Worm (Caenorhabditis elegans) whole organism, L4/young adult: ENCODE results near the gene phat-4.

Experiments used
- W03F9.2 ChIP-seq: fragments of 150-350 bp; optimal IDR thresholded peaks from 2 replicates; lab custom pipeline; 2014; ENCODE audit warnings: missing biosample characterization, missing genetic modification characterization
- dao-5 ChIP-seq: sonication (generic microtip); optimal IDR thresholded peaks from 2 replicates; lab custom pipeline; 2016; ENCODE audit warnings: missing genotype, missing genetic modification characterization, moderate library complexity, missing compliant biosample characterization
- him-1 ChIP-seq: sonication (generic microtip); optimal IDR thresholded peaks from 2 replicates; lab custom pipeline; 2016; ENCODE audit warnings: missing genotype, missing genetic modification reagents, missing genetic modification characterization, missing compliant biosample characterization

The phat-4 gene

DNA sequence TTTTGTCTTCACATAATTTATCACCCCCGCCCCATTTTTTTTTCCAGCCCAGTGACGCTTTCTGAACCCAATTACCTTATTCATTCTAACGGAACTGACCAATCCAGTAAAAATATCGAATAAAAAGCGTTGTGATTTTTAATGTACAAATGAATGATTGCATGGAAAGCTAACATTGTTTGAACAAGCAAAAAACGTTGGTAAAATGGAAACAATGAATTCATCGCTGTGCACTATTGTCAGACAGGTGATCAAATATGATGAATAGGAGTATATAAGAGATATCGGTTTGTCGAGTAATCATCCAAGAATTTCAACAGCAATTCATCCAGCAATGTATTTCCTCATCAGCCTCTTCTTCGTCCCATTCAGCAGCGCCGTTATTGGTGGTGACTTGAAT, at the start of gene phat-4:
Gene phat-4, plus strand, starts transcription at position 301 of the 400 bp plus-strand sequence.
- TF ChIP-seq dao-5 (tag; lab: Kevin White, UChicago) (no peak), W03F9.2 (tag; lab: Kevin White, UChicago) (no peak), him-1 (tag; lab: Kevin White, UChicago) (no peak)

DNA sequence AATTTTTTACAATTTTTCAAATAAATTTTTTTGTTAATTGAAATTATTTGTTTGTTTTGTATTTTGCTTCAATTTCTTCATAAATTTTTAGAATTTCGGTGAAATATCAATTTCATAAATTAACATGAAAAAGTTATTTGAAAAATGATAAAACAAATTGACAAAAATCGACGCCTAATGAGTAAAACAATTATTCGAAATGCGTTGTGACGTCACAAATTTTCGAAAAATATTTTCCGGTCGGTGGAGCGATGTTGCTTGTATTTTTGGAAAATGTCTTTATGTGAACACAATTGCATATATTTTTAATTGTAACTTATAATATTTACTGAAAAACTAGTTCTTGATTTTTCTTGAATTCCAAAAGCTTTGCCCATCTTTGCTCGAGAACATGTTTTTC, 49.2 kb upstream of the phat-4 start:
- TF ChIP-seq dao-5 (tag; lab: Kevin White, UChicago) = no peak
- TF ChIP-seq him-1 (tag; lab: Kevin White, UChicago) = no peak
- TF ChIP-seq W03F9.2 (tag; lab: Kevin White, UChicago) = no peak

DNA sequence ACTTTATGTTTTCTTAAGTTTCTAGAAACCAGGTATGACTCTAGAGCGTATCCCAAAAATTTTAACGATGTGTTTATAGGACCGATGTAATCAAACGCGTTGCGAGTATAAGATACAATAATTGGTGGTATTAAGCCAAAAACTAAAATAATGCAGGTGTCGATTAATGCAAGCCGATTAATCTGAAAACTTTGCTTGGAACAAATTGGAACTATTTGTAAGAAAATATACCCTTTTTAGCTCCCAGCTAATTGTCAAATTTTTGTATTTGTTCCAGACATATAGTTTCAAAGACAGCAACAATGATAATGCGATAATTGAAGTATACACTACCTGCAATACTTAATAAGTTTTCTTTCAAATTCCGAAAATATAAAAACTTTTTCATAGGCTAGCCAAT, 48.4 kb upstream of the phat-4 start, which contains the start of gene srh-211:
Gene srh-211, minus strand, starts transcription at position 101 of the 400 bp plus-strand sequence.
- no peak for TF ChIP-seq W03F9.2 (tag; lab: Kevin White, UChicago)
- no peak for TF ChIP-seq him-1 (tag; lab: Kevin White, UChicago)
- TF ChIP-seq dao-5 (tag; lab: Kevin White, UChicago) = no peak

DNA sequence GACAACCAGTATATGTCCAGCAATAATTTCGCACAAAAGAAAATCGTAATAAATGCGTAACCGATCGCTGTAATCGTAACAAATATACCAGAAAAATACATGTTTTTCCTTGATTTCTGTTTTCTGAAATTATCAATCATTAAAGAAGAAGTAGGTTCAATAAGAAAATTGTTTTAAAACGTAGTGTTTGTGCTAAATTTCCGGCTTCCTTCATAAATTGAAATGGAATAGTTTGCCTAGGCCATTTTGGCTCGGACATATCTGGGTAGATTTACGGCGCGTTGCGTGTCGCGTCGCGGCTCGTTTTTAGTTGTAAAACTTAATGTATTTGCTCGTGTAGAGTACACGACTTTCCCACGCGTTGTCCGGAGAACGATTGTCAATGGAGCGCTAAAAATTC, 46.8 kb upstream of the phat-4 start, which contains the start of gene F38H12.5:
Gene F38H12.5, minus strand, starts transcription at position 101 of the 400 bp plus-strand sequence.
- TF ChIP-seq him-1 (tag; lab: Kevin White, UChicago) (no peak), W03F9.2 (tag; lab: Kevin White, UChicago) (no peak), dao-5 (tag; lab: Kevin White, UChicago) (no peak)

DNA sequence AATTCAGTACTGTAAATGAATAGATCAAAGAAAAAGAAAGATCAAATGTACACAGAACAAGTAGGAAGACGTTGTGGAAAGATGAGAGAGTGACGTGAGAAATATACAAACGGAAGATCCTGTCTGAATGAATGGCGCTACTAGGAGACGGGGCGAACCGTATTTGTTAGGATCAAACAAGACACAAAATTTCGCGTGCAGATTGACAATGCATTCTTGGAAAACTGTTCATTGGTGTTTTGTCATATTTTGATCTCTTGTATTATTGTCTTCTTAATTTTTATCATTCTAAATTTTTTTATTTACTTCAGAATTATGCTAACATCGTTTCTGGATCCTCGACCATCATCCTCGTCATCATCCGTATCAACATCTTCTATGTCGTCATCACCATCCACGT, 35.0 kb upstream of the phat-4 start, which contains the start of gene nhr-181:
Gene nhr-181, plus strand, starts transcription at position 301 of the 400 bp plus-strand sequence.
- TF ChIP-seq dao-5 (tag; lab: Kevin White, UChicago) = no peak
- TF ChIP-seq him-1 (tag; lab: Kevin White, UChicago) = no peak
- TF ChIP-seq W03F9.2 (tag; lab: Kevin White, UChicago) = no peak

DNA sequence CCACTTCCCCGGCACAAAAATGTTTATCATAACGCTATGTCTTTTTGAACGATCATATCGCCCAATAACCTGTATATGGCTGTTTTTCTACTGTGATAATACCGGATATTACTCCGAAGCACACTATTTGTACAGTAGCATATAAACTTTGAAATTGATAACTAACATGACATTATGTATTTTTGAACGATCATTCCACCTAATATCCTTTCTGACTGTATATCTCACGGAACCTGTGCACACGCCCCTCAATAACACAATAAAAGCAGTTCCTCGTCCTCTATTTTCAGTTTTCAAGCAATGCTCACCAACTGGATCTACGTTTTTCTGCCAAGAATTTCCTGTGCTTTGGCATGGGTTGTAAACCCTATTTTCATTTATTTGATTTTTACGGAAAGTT, 28.1 kb upstream of the phat-4 start, which contains the start of gene srj-40:
Gene srj-40, plus strand, starts transcription at position 301 of the 400 bp plus-strand sequence.
- TF ChIP-seq dao-5 (tag; lab: Kevin White, UChicago) (no peak), him-1 (tag; lab: Kevin White, UChicago) (no peak), W03F9.2 (tag; lab: Kevin White, UChicago) (no peak)

DNA sequence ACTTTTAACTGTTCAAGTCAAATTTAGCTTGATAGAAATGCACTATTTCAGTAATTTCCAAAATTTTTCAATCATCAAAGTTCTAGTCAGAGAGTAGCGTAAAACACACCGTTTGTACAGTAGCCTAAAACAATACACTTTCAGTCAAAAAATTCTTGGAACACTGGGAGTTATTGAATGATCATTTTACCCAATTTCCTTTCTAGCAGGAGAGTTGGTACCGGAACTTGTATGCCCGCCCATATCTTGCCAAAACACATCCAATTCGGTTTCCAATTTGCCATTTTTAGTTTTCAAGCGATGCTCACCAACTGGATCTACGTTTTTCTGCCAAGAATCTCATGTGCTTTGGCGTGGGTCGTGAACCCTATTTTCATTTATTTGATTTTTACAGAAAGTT, 25.4 kb upstream of the phat-4 start, which contains the start of gene srj-39:
Gene srj-39, plus strand, starts transcription at position 301 of the 400 bp plus-strand sequence.
- TF ChIP-seq W03F9.2 (tag; lab: Kevin White, UChicago) (no peak), him-1 (tag; lab: Kevin White, UChicago) (no peak)

DNA sequence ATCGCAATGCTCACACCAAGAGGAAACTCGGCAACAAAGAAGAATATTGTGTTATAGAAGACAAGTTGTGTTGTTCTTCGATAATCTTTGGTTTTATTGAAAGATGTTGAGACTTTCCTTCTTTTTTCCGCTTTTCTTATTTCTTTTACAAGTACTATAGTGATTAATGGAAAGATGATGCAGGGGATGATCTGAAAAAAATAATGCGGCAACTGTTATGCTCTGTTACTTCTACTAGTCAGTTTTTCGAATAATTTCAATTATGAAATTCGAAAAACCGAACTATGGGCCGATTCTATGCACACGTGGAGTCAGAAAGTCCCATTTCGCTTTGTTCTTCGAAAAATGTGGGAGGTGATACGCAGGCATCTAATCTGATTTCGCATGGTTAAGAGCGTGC, 23.0 kb upstream of the phat-4 start:
- TF ChIP-seq dao-5 (tag; lab: Kevin White, UChicago) (no peak), W03F9.2 (tag; lab: Kevin White, UChicago) (no peak), him-1 (tag; lab: Kevin White, UChicago) (no peak)

DNA sequence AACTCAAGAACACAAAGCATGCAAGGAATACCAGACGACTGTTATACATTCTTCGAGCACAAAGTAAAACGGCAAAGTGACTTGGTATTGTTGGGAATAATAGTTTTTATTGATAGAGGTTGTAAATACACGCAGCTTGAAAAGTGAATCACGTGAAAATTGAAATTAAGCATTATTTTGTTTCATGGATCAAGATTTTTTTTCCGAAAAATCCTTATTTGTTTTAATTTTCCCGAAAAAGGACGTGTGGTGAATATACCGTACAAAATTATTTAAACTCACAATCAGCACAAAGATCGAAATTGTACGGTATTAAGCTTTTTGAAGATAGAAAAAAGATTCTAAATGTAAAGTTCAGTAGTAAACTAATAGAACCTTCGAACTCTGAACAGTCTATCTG, 19.8 kb upstream of the phat-4 start, which contains the start of gene clc-18:
Gene clc-18, minus strand, starts transcription at position 101 of the 400 bp plus-strand sequence.
- TF ChIP-seq him-1 (tag; lab: Kevin White, UChicago) = no peak
- no peak for TF ChIP-seq W03F9.2 (tag; lab: Kevin White, UChicago)

DNA sequence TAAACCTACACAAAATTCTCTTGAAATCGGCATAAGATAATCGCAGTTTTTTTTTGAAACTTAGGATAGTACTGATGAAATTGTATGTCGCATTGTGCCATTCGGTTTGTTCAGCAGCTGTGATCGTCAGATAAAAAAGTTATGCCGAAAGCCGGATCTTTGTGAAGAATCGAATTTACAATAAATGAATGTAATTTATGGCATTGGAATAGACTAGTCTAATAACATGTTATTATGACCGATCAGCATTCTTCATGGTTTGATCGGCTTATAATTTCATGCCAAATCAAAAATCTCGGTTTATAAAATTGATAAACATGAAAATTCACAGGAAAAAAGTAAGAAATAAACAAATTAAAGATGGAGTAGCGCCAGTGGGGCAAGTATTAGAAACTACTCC, 17.2 kb upstream of the phat-4 start, which contains the start of gene srw-134:
Gene srw-134, minus strand, starts transcription at position 101 of the 400 bp plus-strand sequence.
- no peak for TF ChIP-seq dao-5 (tag; lab: Kevin White, UChicago)
- TF ChIP-seq W03F9.2 (tag; lab: Kevin White, UChicago) = no peak
- no peak for TF ChIP-seq him-1 (tag; lab: Kevin White, UChicago)

DNA sequence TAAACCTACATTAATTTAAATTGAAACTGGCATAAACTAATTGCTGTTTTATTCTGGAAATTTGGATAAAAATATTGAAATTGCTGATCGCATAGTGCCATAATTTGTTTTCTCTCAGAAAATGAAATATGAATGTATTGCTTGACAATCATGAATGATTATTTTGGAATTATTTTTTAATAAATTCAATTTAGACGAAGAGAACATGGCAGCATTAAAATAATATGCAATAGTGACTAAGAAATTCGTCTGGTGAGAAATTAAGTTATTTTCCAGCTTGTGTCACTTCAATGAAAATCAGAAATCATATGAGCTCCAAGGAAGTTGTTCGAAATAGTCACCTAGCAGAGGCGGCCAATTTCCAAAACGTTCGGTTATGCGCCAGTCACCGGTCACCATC, 15.1 kb upstream of the phat-4 start, which contains the start of gene srw-133:
Gene srw-133, minus strand, starts transcription at position 101 of the 400 bp plus-strand sequence.
- no peak for TF ChIP-seq dao-5 (tag; lab: Kevin White, UChicago)
- no peak for TF ChIP-seq him-1 (tag; lab: Kevin White, UChicago)
- TF ChIP-seq W03F9.2 (tag; lab: Kevin White, UChicago) = no peak

DNA sequence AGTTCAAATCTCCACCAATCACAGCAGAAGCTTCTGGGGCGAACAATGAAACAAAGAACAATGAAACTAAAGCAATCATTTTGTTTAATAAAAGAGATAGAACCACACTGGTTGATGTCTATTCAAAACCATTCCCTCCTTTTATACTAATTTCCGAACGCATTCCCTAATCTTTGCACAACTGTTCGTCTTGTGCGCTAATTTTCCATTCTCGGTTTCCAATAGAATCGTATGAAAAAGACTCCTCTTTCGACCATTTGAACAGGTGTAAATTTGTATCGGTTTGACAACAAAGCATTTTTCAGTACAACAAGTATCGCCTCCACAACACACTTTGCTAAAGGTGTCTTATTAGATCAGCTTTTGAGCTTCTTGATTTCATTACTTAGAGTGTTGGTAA, 13.6 kb upstream of the phat-4 start, which contains the start of gene T05B4.8:
Gene T05B4.8, minus strand, starts transcription at position 101 of the 400 bp plus-strand sequence.
- no peak for TF ChIP-seq W03F9.2 (tag; lab: Kevin White, UChicago)
- TF ChIP-seq dao-5 (tag; lab: Kevin White, UChicago) = no peak
- no peak for TF ChIP-seq him-1 (tag; lab: Kevin White, UChicago)

DNA sequence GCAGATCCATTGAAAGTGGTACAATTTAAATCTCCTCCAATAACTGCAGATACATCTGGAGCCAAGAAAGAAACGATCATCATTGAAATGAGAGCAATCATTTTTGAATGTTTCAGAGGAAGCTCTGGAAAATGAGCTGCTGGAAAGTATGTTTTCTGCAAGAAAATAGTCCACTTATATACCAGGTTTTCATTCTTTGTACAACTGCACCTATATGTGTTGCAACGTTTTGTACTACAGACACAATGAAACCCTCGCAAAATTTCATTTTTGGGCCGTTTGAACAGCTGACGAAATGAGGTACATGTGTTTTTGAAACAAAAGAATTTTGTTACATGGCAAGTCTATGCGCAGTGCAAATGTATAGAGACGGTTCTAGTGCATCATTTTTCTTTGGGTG, 11.4 kb upstream of the phat-4 start, which contains the start of gene T05B4.9:
Gene T05B4.9, minus strand, starts transcription at position 101 of the 400 bp plus-strand sequence.
- no peak for TF ChIP-seq him-1 (tag; lab: Kevin White, UChicago)
- no peak for TF ChIP-seq W03F9.2 (tag; lab: Kevin White, UChicago)

DNA sequence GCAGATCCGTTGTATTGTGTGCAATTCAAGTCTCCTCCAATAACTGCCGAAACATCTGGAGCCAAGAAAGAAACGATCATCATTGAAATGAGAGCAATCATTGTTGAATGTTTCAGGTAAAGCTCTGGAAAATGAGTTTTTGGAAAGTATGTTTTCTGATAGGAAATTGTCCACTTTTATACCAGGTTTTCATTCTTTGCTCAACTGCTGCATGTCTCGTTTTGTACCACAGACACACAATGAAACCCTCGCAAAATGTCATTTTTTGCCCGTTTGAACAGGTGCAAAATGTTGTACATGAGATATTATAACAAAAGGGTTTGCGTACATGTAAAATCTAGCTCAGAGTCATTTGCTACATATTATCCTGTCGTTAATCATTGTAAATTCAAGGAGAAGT, 9.1 kb upstream of the phat-4 start, which contains the start of gene T05B4.10:
Gene T05B4.10, minus strand, starts transcription at position 101 of the 400 bp plus-strand sequence.
- TF ChIP-seq him-1 (tag; lab: Kevin White, UChicago) (no peak), W03F9.2 (tag; lab: Kevin White, UChicago) (no peak), dao-5 (tag; lab: Kevin White, UChicago) (no peak)
